Worm (Caenorhabditis elegans): ENCODE data around the gene crn-5.

DNA sequence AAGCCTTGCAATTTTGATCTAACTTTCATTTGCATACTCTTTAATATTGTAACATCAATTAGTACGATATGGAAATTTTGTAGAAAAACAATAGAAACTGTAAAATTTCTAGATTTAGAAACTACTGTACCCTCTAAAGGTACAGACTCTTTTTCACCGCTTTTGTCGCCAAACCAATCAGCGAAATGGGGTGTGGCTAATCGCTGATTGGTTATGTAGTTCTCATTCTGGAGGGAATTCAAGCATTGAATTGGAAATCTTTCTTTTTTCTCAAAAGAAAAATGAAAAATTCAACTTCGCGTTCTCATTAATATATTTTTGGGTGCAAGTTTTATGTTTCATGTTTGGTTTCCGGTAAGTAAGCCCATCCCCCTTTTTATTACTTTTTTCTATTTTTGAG lies 11.0 kb downstream of the crn-5 start:
- TF ChIP-seq nhr-77 (tag; optimal IDR thresholded peaks at IDR 0.05): no peak
- no peak for TF ChIP-seq ceh-82 (tag; optimal IDR thresholded peaks at IDR 0.05)
- no peak for TF ChIP-seq nhr-25 (tag; optimal IDR thresholded peaks at IDR 0.05)
- TF ChIP-seq ztf-4 (tag; optimal IDR thresholded peaks at IDR 0.05): no peak
- no peak for TF ChIP-seq ztf-11 (tag; optimal IDR thresholded peaks at IDR 0.05)
- no peak for TF ChIP-seq snpc-4 (tag; optimal IDR thresholded peaks at IDR 0.05)
- no peak for TF ChIP-seq lin-15B (tag; optimal IDR thresholded peaks at IDR 0.05)
- no peak for TF ChIP-seq jun-1 (tag; optimal IDR thresholded peaks at IDR 0.05)
- TF ChIP-seq pqm-1 (tag; optimal IDR thresholded peaks at IDR 0.05): no peak
